Worm (Caenorhabditis elegans) whole organism, young adult: ENCODE measurements around the gene pigq-1.

Source experiments
- akir-1 ChIP-seq: fragments of 200-800 bp; sonication (Bioruptor generic); optimal IDR thresholded peaks from 2 replicates; lab custom pipeline; 2018; ENCODE audit warnings: mild to moderate bottlenecking, missing genetic modification characterization, moderate library complexity, missing compliant biosample characterization
- ccch-3 ChIP-seq: fragments of 200-800 bp; sonication (Bioruptor generic); optimal IDR thresholded peaks from 2 replicates; lab custom pipeline; 2018; ENCODE audit warnings: mild to moderate bottlenecking, missing genetic modification characterization, missing compliant biosample characterization
- ztf-25 ChIP-seq: fragments of 200-800 bp; sonication (Bioruptor generic); IDR thresholded peaks from 2 replicates; pipeline ENCODE4 v1.3.6; 2022; ENCODE audit warnings: missing genetic modification reagents, missing genetic modification characterization, missing compliant biosample characterization

DNA sequence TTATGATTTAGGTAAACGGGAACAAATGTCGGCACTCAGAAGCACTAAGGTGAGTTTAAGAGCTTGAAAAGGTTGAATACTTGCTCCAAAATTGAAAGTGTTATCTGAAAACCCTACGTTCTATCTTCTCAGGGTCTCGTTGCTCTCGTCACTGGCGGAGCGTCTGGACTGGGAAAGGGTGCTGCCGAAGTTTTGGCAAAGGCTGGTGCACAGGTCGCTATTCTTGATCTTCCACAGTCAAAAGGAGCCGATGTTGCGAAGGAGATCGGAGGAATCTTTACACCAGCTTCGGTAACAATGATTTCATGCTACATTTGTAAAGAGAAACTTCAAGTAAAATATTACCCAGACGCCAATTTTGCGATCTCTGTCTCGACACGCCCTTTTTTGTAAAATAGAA is 15.8 kb downstream of the pigq-1 start, which contains the start of gene ard-1:
- TF ChIP-seq ztf-25 (GFP tag; lab: Robert Waterston, UW) (no peak), ccch-3 (GFP tag; lab: Kevin White, UChicago) (no peak), akir-1 (GFP tag; lab: Kevin White, UChicago) (no peak)
